Fruit fly (Drosophila melanogaster) whole organism, embryonic: Measurements from ENCODE around the gene Sil1.

Experiments
- Abd-B ChIP-seq: fragments of 200-800 bp; sonication (Bioruptor generic); optimal IDR thresholded peaks from 2 replicates; lab custom pipeline; 2018; ENCODE audit warnings: missing biosample characterization, mild to moderate bottlenecking, missing genetic modification characterization, moderate library complexity
- Awh ChIP-seq: fragments of 200-800 bp; sonication (Bioruptor generic); IDR thresholded peaks from 2 replicates; pipeline ENCODE4, ENCODE4 v1.3.6; 2022; ENCODE audit warnings: missing biosample characterization, missing genetic modification characterization
- CG11560 ChIP-seq: fragments of 200-800 bp; sonication (Bioruptor generic); IDR thresholded peaks from 3 replicates; pipeline ENCODE4 v1.3.6; 2022; ENCODE audit warnings: missing biosample characterization, missing genetic modification characterization
- CG11696 ChIP-seq: fragments of 200-800 bp; sonication (Bioruptor generic); IDR thresholded peaks from 2 replicates; pipeline ENCODE4 v1.3.6; 2022; ENCODE audit warnings: missing biosample characterization, missing genetic modification characterization
- CG15514 ChIP-seq: fragments of 200-800 bp; sonication (Bioruptor generic); optimal IDR thresholded peaks from 3 replicates; lab custom pipeline; 2017; ENCODE audit warnings: missing biosample characterization, missing genetic modification characterization, mild to moderate bottlenecking, moderate library complexity, missing genetic modification reagents
- CG17361 ChIP-seq: fragments of 200-800 bp; sonication (Bioruptor generic); IDR thresholded peaks from 3 replicates; pipeline ENCODE4 v1.3.6; 2022; ENCODE audit warnings: missing biosample characterization, missing genetic modification characterization
- CG17912 ChIP-seq: fragments of 200-800 bp; sonication (Bioruptor generic); optimal IDR thresholded peaks from 2 replicates; lab custom pipeline; 2018; ENCODE audit warnings: missing biosample characterization, mild to moderate bottlenecking, missing genetic modification characterization
- CG1832 ChIP-seq: fragments of 200-800 bp; sonication (Bioruptor generic); optimal IDR thresholded peaks from 2 replicates; lab custom pipeline; 2017; ENCODE audit warnings: missing biosample characterization, mild to moderate bottlenecking, missing genetic modification characterization, inconsistent platforms
- CG2120 ChIP-seq: fragments of 200-800 bp; sonication (Bioruptor generic); optimal IDR thresholded peaks from 3 replicates; lab custom pipeline; 2016; ENCODE audit warnings: missing biosample characterization, missing genetic modification characterization
- CG2199 ChIP-seq: fragments of 200-800 bp; sonication (Bioruptor generic); IDR thresholded peaks from 3 replicates; pipeline ENCODE4 v1.3.6; 2022; ENCODE audit warnings: missing biosample characterization, missing genetic modification characterization
- CG31224 ChIP-seq: fragments of 200-800 bp; sonication (Bioruptor generic); IDR thresholded peaks from 2 replicates; pipeline ENCODE4 v1.3.6; 2022; ENCODE audit warnings: missing biosample characterization, missing genetic modification characterization
- CG3281 ChIP-seq: fragments of 200-800 bp; sonication (Bioruptor generic); optimal IDR thresholded peaks from 3 replicates; lab custom pipeline; 2017; ENCODE audit warnings: missing biosample characterization, mild to moderate bottlenecking, missing genetic modification characterization
- CG34376 ChIP-seq: fragments of 200-800 bp; sonication (Bioruptor generic); optimal IDR thresholded peaks from 2 replicates; lab custom pipeline; 2018; ENCODE audit warnings: missing biosample characterization, mild to moderate bottlenecking, missing genetic modification characterization
- CG5180 ChIP-seq: fragments of 200-800 bp; sonication (Bioruptor generic); optimal IDR thresholded peaks from 3 replicates; lab custom pipeline; 2017; ENCODE audit warnings: missing biosample characterization, missing genetic modification characterization, mild to moderate bottlenecking, moderate library complexity, missing genetic modification reagents
- CG6175 ChIP-seq: fragments of 200-800 bp; sonication (Bioruptor generic); IDR thresholded peaks from 3 replicates; pipeline ENCODE4 v1.3.6; 2022; ENCODE audit warnings: missing biosample characterization, missing genetic modification characterization
- CG8089 ChIP-seq: fragments of 200-800 bp; sonication (Bioruptor generic); optimal IDR thresholded peaks from 3 replicates; lab custom pipeline; 2016; ENCODE audit warnings: missing biosample characterization, missing genetic modification characterization
- CG8388 ChIP-seq: fragments of 200-800 bp; sonication (Bioruptor generic); optimal IDR thresholded peaks from 2 replicates; lab custom pipeline; 2019; ENCODE audit warnings: missing biosample characterization, mild to moderate bottlenecking, missing genetic modification characterization, moderate library complexity
- CG8478 ChIP-seq: fragments of >200 bp; optimal IDR thresholded peaks from 2 replicates; lab custom pipeline; 2018
- D ChIP-seq, 2 experiments: fragments of 200-800 bp in 1 of 2; fragments of >200 bp in 1 of 2; sonication (Bioruptor generic) in 1 of 2; optimal IDR thresholded peaks; 2 replicates in 1 of 2; 3 replicates in 1 of 2; lab custom pipeline; 2017; ENCODE audit warnings: mild to moderate bottlenecking in 1 of 2, missing biosample characterization in 1 of 2, missing genetic modification characterization in 1 of 2, missing genetic modification reagents in 1 of 2
- Deaf1 ChIP-seq: fragments of 200-800 bp; optimal IDR thresholded peaks from 3 replicates; lab custom pipeline; 2019; ENCODE audit warnings: missing biosample characterization, mild to moderate bottlenecking, missing genetic modification characterization, moderate library complexity
- Dek ChIP-seq: fragments of 200-800 bp; sonication (Bioruptor generic); optimal IDR thresholded peaks from 3 replicates; lab custom pipeline; 2019; ENCODE audit warnings: missing biosample characterization, mild to moderate bottlenecking, missing genetic modification characterization, moderate library complexity
- Ets97D ChIP-seq: fragments of 200-800 bp; sonication (Bioruptor generic); optimal IDR thresholded peaks from 3 replicates; lab custom pipeline; 2016; ENCODE audit warnings: missing biosample characterization, missing genetic modification characterization
- Fer1 ChIP-seq: fragments of 200-800 bp; sonication (Bioruptor generic); optimal IDR thresholded peaks from 2 replicates; lab custom pipeline; 2017; ENCODE audit warnings: missing biosample characterization, mild to moderate bottlenecking, missing genetic modification characterization
- HLH3B ChIP-seq: fragments of 200-800 bp; sonication (Bioruptor generic); IDR thresholded peaks from 2 replicates; pipeline ENCODE4 v1.3.6; 2022; ENCODE audit warnings: missing biosample characterization, missing genetic modification characterization
- Hr78 ChIP-seq, 2 experiments: fragments of 200-800 bp in 1 of 2; fragments of >200 bp in 1 of 2; sonication (Bioruptor generic) in 1 of 2; optimal IDR thresholded peaks; 2 replicates each; lab custom pipeline; 2017 to 2019; ENCODE audit warnings: missing biosample characterization in 2 of 2, missing genetic modification characterization in 2 of 2, mild to moderate bottlenecking in 1 of 2, moderate library complexity in 1 of 2
- Lhr ChIP-seq: fragments of 200-800 bp; sonication (Bioruptor generic); optimal IDR thresholded peaks from 3 replicates; lab custom pipeline; 2017; ENCODE audit warnings: mild to moderate bottlenecking, missing biosample characterization, missing genetic modification reagents, missing genetic modification characterization
- Med ChIP-seq: fragments of 200-800 bp; sonication (Bioruptor generic); peaks from one replicate; lab custom pipeline; 2016; ENCODE audit warnings: missing biosample characterization, missing genetic modification characterization, mild to moderate bottlenecking, inconsistent platforms, moderate library complexity
- Mes4 ChIP-seq: fragments of 200-800 bp; sonication (Bioruptor generic); optimal IDR thresholded peaks from 2 replicates; lab custom pipeline; 2016; ENCODE audit warnings: missing biosample characterization, missing genetic modification characterization
- Nf-YA ChIP-seq: fragments of 200-800 bp; sonication (Bioruptor generic); IDR thresholded peaks from 2 replicates; pipeline ENCODE4 v1.3.6; 2022; ENCODE audit warnings: missing biosample characterization, missing genetic modification characterization
- NfI ChIP-seq: fragments of 200-800 bp; sonication (Bioruptor generic); optimal IDR thresholded peaks from 3 replicates; lab custom pipeline; 2018; ENCODE audit warnings: missing biosample characterization, mild to moderate bottlenecking, missing genetic modification characterization, moderate library complexity
- ab ChIP-seq: fragments of 200-800 bp; sonication (Bioruptor generic); optimal IDR thresholded peaks from 2 replicates; lab custom pipeline; 2016; ENCODE audit warnings: missing biosample characterization, missing genetic modification characterization
- cg ChIP-seq: fragments of 200-800 bp; sonication (Bioruptor generic); optimal IDR thresholded peaks from 3 replicates; lab custom pipeline; 2019; ENCODE audit warnings: missing biosample characterization, mild to moderate bottlenecking, missing genetic modification characterization, moderate library complexity
- chinmo ChIP-seq: fragments of 200-800 bp; sonication (Bioruptor generic); IDR thresholded peaks from 4 replicates; pipeline ENCODE4 v1.3.6; 2022; ENCODE audit warnings: missing biosample characterization, missing genetic modification characterization; ENCODE audit not compliant: partially characterized antibody
- eve ChIP-seq, 2 experiments: fragments of >200 bp; optimal IDR thresholded peaks; 2 replicates each; lab custom pipeline; 2017; ENCODE audit warnings: missing biosample characterization in 2 of 2, missing genetic modification characterization in 2 of 2
- exex ChIP-seq: fragments of 200-800 bp; sonication (Bioruptor generic); optimal IDR thresholded peaks from 4 replicates; lab custom pipeline; 2018; ENCODE audit warnings: missing biosample characterization, mild to moderate bottlenecking, missing genetic modification characterization, moderate library complexity
- grn ChIP-seq: fragments of 200-800 bp; sonication (Bioruptor generic); optimal IDR thresholded peaks from 3 replicates; lab custom pipeline; 2017; ENCODE audit warnings: missing biosample characterization, missing genetic modification characterization
- gsb ChIP-seq: fragments of 200-800 bp; sonication (Bioruptor generic); IDR thresholded peaks from 2 replicates; pipeline ENCODE4 v1.3.6; 2022; ENCODE audit warnings: missing biosample characterization, missing genetic modification characterization
- mirr ChIP-seq: fragments of 200-800 bp; sonication (Bioruptor generic); optimal IDR thresholded peaks from 3 replicates; lab custom pipeline; 2018; ENCODE audit warnings: missing biosample characterization, mild to moderate bottlenecking, missing genetic modification characterization
- otp ChIP-seq: fragments of 200-800 bp; sonication (Bioruptor generic); IDR thresholded peaks from 3 replicates; pipeline ENCODE4, ENCODE4 v1.3.6; 2022; ENCODE audit warnings: missing biosample characterization, missing genetic modification characterization
- pan ChIP-seq, 4 experiments: fragments of >200 bp in 3 of 4; fragments of 200-800 bp in 1 of 4; sonication (Bioruptor generic) in 1 of 4; optimal IDR thresholded peaks in 3 of 4; IDR thresholded peaks in 1 of 4; 2 replicates each; pipeline versions ENCODE4 v1.3.6 to Lab custom; 2017 to 2022; ENCODE audit warnings: missing biosample characterization in 2 of 4, missing genetic modification characterization in 2 of 4, mixed read lengths in 1 of 4
- pho ChIP-seq: fragments of 200-800 bp; sonication (Bioruptor generic); optimal IDR thresholded peaks from 2 replicates; lab custom pipeline; 2016; ENCODE audit warnings: missing biosample characterization, missing genetic modification characterization
- prd ChIP-seq, 3 experiments: fragments of >200 bp in 2 of 3; fragments of 200-800 bp in 1 of 3; sonication (Bioruptor generic) in 1 of 3; optimal IDR thresholded peaks in 2 of 3; IDR thresholded peaks in 1 of 3; 2 replicates in 2 of 3; 3 replicates in 1 of 3; pipeline versions ENCODE4 v1.3.6 to Lab custom; 2017 to 2022; ENCODE audit warnings: missing biosample characterization in 1 of 3, missing genetic modification characterization in 1 of 3
- psq ChIP-seq: fragments of 200-800 bp; sonication (Bioruptor generic); optimal IDR thresholded peaks from 2 replicates; lab custom pipeline; 2017; ENCODE audit warnings: missing biosample characterization, missing genetic modification characterization
- sc ChIP-seq, 3 experiments: fragments of >200 bp in 2 of 3; fragments of 200-800 bp in 1 of 3; sonication (Bioruptor generic) in 1 of 3; optimal IDR thresholded peaks; 2 replicates in 2 of 3; 3 replicates in 1 of 3; lab custom pipeline; 2017; ENCODE audit warnings: mild to moderate bottlenecking in 1 of 3, missing biosample characterization in 1 of 3, missing genetic modification characterization in 1 of 3, missing genetic modification reagents in 1 of 3
- seq ChIP-seq: fragments of 200-800 bp; sonication (Bioruptor generic); IDR thresholded peaks from 2 replicates; pipeline ENCODE4 v1.3.6; 2022; ENCODE audit warnings: missing biosample characterization, missing genetic modification characterization
- sug ChIP-seq: fragments of 200-800 bp; optimal IDR thresholded peaks from 2 replicates; lab custom pipeline; 2019; ENCODE audit warnings: missing biosample characterization, mild to moderate bottlenecking, missing genetic modification characterization, moderate library complexity
- trh ChIP-seq: fragments of 200-800 bp; sonication (Bioruptor generic); optimal IDR thresholded peaks from 2 replicates; lab custom pipeline; 2016; ENCODE audit warnings: missing biosample characterization, missing genetic modification characterization
- unpg ChIP-seq: fragments of 200-800 bp; sonication (Bioruptor generic); optimal IDR thresholded peaks from 3 replicates; lab custom pipeline; 2018; ENCODE audit warnings: missing biosample characterization, mild to moderate bottlenecking, missing genetic modification characterization, moderate library complexity
- z ChIP-seq: fragments of 200-800 bp; sonication (Bioruptor generic); IDR thresholded peaks from 3 replicates; pipeline ENCODE4 v1.3.6; 2022; ENCODE audit warnings: missing biosample characterization, missing genetic modification characterization

The Sil1 gene

DNA sequence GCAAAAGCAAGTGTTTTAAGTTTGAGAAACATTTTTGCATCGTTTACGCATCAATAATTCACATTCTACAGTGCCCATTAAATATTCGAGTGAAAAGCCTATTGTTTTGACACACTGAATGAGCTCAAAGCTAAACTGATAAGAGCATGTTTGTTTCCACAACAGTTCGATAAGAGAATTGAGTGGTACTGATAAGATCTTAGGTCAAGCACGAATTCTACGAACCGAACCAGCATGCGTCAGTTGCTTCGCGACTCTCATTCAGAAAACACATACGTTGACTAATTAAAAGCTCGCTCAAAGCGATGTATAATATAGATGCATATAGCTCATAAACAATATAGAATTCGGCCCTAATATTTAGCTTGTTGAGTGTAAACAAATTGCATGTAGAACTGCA is 26.1 kb downstream of the Sil1 start:
- TF ChIP-seq CG11696 (GFP tag; lab: Robert Waterston, UW) (no peak), CG15514 (GFP tag; lab: Kevin White, UChicago) (peak; percentile 6), sug (tag; lab: Kevin White, UChicago) (peak; percentile 31), CG34376 (GFP tag; lab: Kevin White, UChicago) (peak; percentile 18), exex (tag; lab: Kevin White, UChicago) (peak; percentile 14), Dek (tag; lab: Kevin White, UChicago) (no peak), ab (GFP tag; lab: Kevin White, UChicago) (no peak), chinmo (0 out of 4 replicates have a peak, but pooled peaks have one; percentile 42), Nf-YA (GFP tag; lab: Robert Waterston, UW) (no peak), z (GFP tag; lab: Robert Waterston, UW) (peak; percentile 91), Hr78 (GFP tag; optimal IDR thresholded peaks at IDR 0.05; lab: Kevin White, UChicago) (peak in 1 of 2 experiments; percentile 80), pho (GFP tag; lab: Kevin White, UChicago) (no peak), Ets97D (GFP tag; lab: Kevin White, UChicago) (no peak), eve (GFP tag; optimal IDR thresholded peaks at IDR 0.05; lab: Kevin White, UChicago) (peak in 1 of 2 experiments; percentile 43), CG2120 (no peak), Abd-B (GFP tag; lab: Kevin White, UChicago) (no peak), CG17361 (no peak), CG8388 (GFP tag; lab: Kevin White, UChicago) (no peak), CG11560 (tag; lab: Robert Waterston, UW) (no peak), CG8478 (no peak), mirr (GFP tag; lab: Kevin White, UChicago) (peak; percentile 24), Deaf1 (tag; lab: Kevin White, UChicago) (peak; percentile 81), grn (GFP tag; lab: Kevin White, UChicago) (peak; percentile 56), prd (optimal IDR thresholded peaks at IDR 0.05; lab: Kevin White, UChicago) (no peak), prd (GFP tag; IDR thresholded peaks at IDR 0.05; lab: Robert Waterston, UW) (no peak)

- TF ChIP-seq sc (optimal IDR thresholded peaks at IDR 0.05; lab: Kevin White, UChicago) (no peak), sc (GFP tag; optimal IDR thresholded peaks at IDR 0.05; lab: Kevin White, UChicago) (no peak), Fer1 (GFP tag; lab: Kevin White, UChicago) (no peak), Lhr (GFP tag; lab: Kevin White, UChicago) (no peak), CG1832 (GFP tag; lab: Kevin White, UChicago) (no peak), gsb (no peak), seq (GFP tag; lab: Robert Waterston, UW) (0 out of 2 replicates have a peak, but pooled peaks have one; percentile 26), CG6175 (no peak), CG5180 (GFP tag; lab: Kevin White, UChicago) (no peak), unpg (GFP tag; lab: Kevin White, UChicago) (no peak), CG2199 (GFP tag; lab: Robert Waterston, UW) (peak; percentile 65; the same call in 2 of the 3 replicates), pan (optimal IDR thresholded peaks at IDR 0.05; lab: Kevin White, UChicago) (no peak), pan (GFP tag; optimal IDR thresholded peaks at IDR 0.05 in 1 of 2, IDR thresholded peaks at IDR 0.05 in 1 of 2) (peak in 1 of 2 experiments; percentile 30), chinmo (no peak), CG31224 (GFP tag; lab: Robert Waterston, UW) (no peak), CG17912 (GFP tag; lab: Kevin White, UChicago) (no peak), Awh (peak; percentile 62), Med (GFP tag; lab: Kevin White, UChicago) (peak; percentile 66), CG8089 (GFP tag; lab: Kevin White, UChicago) (no peak), HLH3B (no peak), D (optimal IDR thresholded peaks at IDR 0.05; lab: Kevin White, UChicago) (no peak), D (GFP tag; optimal IDR thresholded peaks at IDR 0.05; lab: Kevin White, UChicago) (no peak), NfI (GFP tag; lab: Kevin White, UChicago) (no peak), Mes4 (GFP tag; lab: Kevin White, UChicago) (no peak), cg (GFP tag; lab: Kevin White, UChicago) (no peak), otp (GFP tag; lab: Robert Waterston, UW) (0 out of 3 replicates have a peak, but pooled peaks have one; percentile 9), trh (no peak), CG3281 (GFP tag; lab: Kevin White, UChicago) (no peak), psq (GFP tag; lab: Kevin White, UChicago) (no peak)
Measured at dm6 chr3R:25208767-25209075, 26.6 kb downstream of the Sil1 start.
